Fruit fly (Drosophila melanogaster) whole organism, embryonic: ENCODE measurements around the gene dpr20.
A peak's percentile ranks its signal among the peaks of the same experiment; 100 is the strongest.

Source experiments
- Abd-B ChIP-seq: fragments of 200-800 bp; sonication (Bioruptor generic); optimal IDR thresholded peaks from 2 replicates; lab custom pipeline; 2018; ENCODE audit warnings: missing biosample characterization, mild to moderate bottlenecking, missing genetic modification characterization, moderate library complexity
- CG11093 ChIP-seq: fragments of 200-800 bp; sonication (Bioruptor generic); IDR thresholded peaks from 3 replicates; pipeline ENCODE4 v1.3.6; 2022; ENCODE audit warnings: missing biosample characterization, missing genetic modification characterization
- CG11723 ChIP-seq: fragments of 200-800 bp; sonication (Bioruptor generic); optimal IDR thresholded peaks from 2 replicates; lab custom pipeline; 2017; ENCODE audit warnings: missing biosample characterization, mild to moderate bottlenecking, missing genetic modification characterization
- CG12299 ChIP-seq: fragments of 200-800 bp; sonication (Bioruptor generic); optimal IDR thresholded peaks from 2 replicates; lab custom pipeline; 2018; ENCODE audit warnings: missing biosample characterization, mild to moderate bottlenecking, missing genetic modification characterization
- CG12659 ChIP-seq: fragments of 200-800 bp; sonication (Bioruptor generic); optimal IDR thresholded peaks from 3 replicates; lab custom pipeline; 2017; ENCODE audit warnings: mild to moderate bottlenecking, missing biosample characterization, missing genetic modification reagents, missing genetic modification characterization
- CG15073 ChIP-seq: fragments of 200-800 bp; sonication (Bioruptor generic); optimal IDR thresholded peaks from 2 replicates; lab custom pipeline; 2016; ENCODE audit warnings: missing biosample characterization, missing genetic modification characterization
- CG1529 ChIP-seq: fragments of 200-800 bp; sonication (Bioruptor generic); optimal IDR thresholded peaks from 3 replicates; lab custom pipeline; 2018; ENCODE audit warnings: missing biosample characterization, missing genetic modification characterization
- CG18262 ChIP-seq: fragments of 200-800 bp; optimal IDR thresholded peaks from 3 replicates; lab custom pipeline; 2019; ENCODE audit warnings: missing biosample characterization, mild to moderate bottlenecking, missing genetic modification characterization, moderate library complexity
- CG31224 ChIP-seq: fragments of 200-800 bp; sonication (Bioruptor generic); IDR thresholded peaks from 2 replicates; pipeline ENCODE4 v1.3.6; 2022; ENCODE audit warnings: missing biosample characterization, missing genetic modification characterization
- CG3407 ChIP-seq: fragments of 200-800 bp; sonication (Bioruptor generic); optimal IDR thresholded peaks from 2 replicates; lab custom pipeline; 2018; ENCODE audit warnings: missing biosample characterization, mild to moderate bottlenecking, missing genetic modification characterization
- CG34376 ChIP-seq: fragments of 200-800 bp; sonication (Bioruptor generic); optimal IDR thresholded peaks from 2 replicates; lab custom pipeline; 2018; ENCODE audit warnings: missing biosample characterization, mild to moderate bottlenecking, missing genetic modification characterization
- CG4424 ChIP-seq: fragments of 200-800 bp; sonication (Bioruptor generic); optimal IDR thresholded peaks from 3 replicates; lab custom pipeline; 2016; ENCODE audit warnings: missing biosample characterization, missing genetic modification characterization
- CG4854 ChIP-seq: fragments of 200-800 bp; sonication (Bioruptor generic); optimal IDR thresholded peaks from 2 replicates; lab custom pipeline; 2016; ENCODE audit warnings: missing biosample characterization, missing genetic modification characterization, inconsistent platforms
- CG6175 ChIP-seq: fragments of 200-800 bp; sonication (Bioruptor generic); IDR thresholded peaks from 3 replicates; pipeline ENCODE4 v1.3.6; 2022; ENCODE audit warnings: missing biosample characterization, missing genetic modification characterization
- CG6813 ChIP-seq: fragments of 200-800 bp; sonication (Bioruptor generic); optimal IDR thresholded peaks from 2 replicates; lab custom pipeline; 2017; ENCODE audit warnings: missing biosample characterization, missing genetic modification characterization, mild to moderate bottlenecking, moderate library complexity, missing genetic modification reagents
- CG7786 ChIP-seq: fragments of 200-800 bp; sonication (Bioruptor generic); optimal IDR thresholded peaks from 2 replicates; lab custom pipeline; 2016; ENCODE audit warnings: missing biosample characterization, missing genetic modification characterization
- CG9437 ChIP-seq: fragments of 200-800 bp; sonication (Bioruptor generic); optimal IDR thresholded peaks from 2 replicates; lab custom pipeline; 2018; ENCODE audit warnings: missing biosample characterization, mild to moderate bottlenecking, missing genetic modification characterization
- D ChIP-seq, 2 experiments: fragments of 200-800 bp in 1 of 2; fragments of >200 bp in 1 of 2; sonication (Bioruptor generic) in 1 of 2; optimal IDR thresholded peaks; 2 replicates in 1 of 2; 3 replicates in 1 of 2; lab custom pipeline; 2017; ENCODE audit warnings: mild to moderate bottlenecking in 1 of 2, missing biosample characterization in 1 of 2, missing genetic modification characterization in 1 of 2, missing genetic modification reagents in 1 of 2
- Dfd ChIP-seq, 2 experiments: fragments of >200 bp; optimal IDR thresholded peaks; 2 replicates each; lab custom pipeline; 2017; ENCODE audit warnings: missing biosample characterization in 2 of 2, missing genetic modification characterization in 2 of 2
- E2f1 ChIP-seq: fragments of 200-800 bp; sonication (Bioruptor generic); IDR thresholded peaks from 2 replicates; pipeline ENCODE4 v1.3.6; 2022; ENCODE audit warnings: missing biosample characterization, missing genetic modification characterization
- H2.0 ChIP-seq: fragments of 200-800 bp; sonication (Bioruptor generic); IDR thresholded peaks from 2 replicates; pipeline ENCODE4 v1.3.6; 2022; ENCODE audit warnings: missing biosample characterization, missing genetic modification characterization
- HLH4C ChIP-seq: fragments of 200-800 bp; sonication (Bioruptor generic); IDR thresholded peaks from 3 replicates; pipeline ENCODE4 v1.3.6; 2022; ENCODE audit warnings: missing biosample characterization, missing genetic modification characterization; ENCODE audit not compliant: partially characterized antibody
- Hr3 ChIP-seq: fragments of 200-800 bp; sonication (Bioruptor generic); optimal IDR thresholded peaks from 3 replicates; lab custom pipeline; 2016; ENCODE audit warnings: missing biosample characterization, missing genetic modification characterization
- Jarid2 ChIP-seq: fragments of 200-800 bp; sonication (Bioruptor generic); optimal IDR thresholded peaks from 3 replicates; lab custom pipeline; 2017; ENCODE audit warnings: mild to moderate bottlenecking, missing biosample characterization, missing genetic modification reagents, missing genetic modification characterization
- Optix ChIP-seq: fragments of 200-800 bp; sonication (Bioruptor generic); IDR thresholded peaks from 3 replicates; pipeline ENCODE4 v1.3.6; 2022; ENCODE audit warnings: missing biosample characterization, missing genetic modification characterization
- Side ChIP-seq: fragments of 200-800 bp; sonication (Bioruptor generic); optimal IDR thresholded peaks from 2 replicates; lab custom pipeline; 2016; ENCODE audit warnings: missing biosample characterization, missing genetic modification characterization
- Xrp1 ChIP-seq: fragments of 200-800 bp; sonication (Bioruptor generic); IDR thresholded peaks from 2 replicates; pipeline ENCODE4 v1.3.6; 2022; ENCODE audit warnings: missing biosample characterization, missing genetic modification characterization
- ap ChIP-seq: fragments of 200-800 bp; sonication (Bioruptor generic); IDR thresholded peaks from 2 replicates; pipeline ENCODE4 v1.3.6; 2022; ENCODE audit warnings: missing biosample characterization, missing genetic modification characterization
- bbx ChIP-seq: fragments of 200-800 bp; sonication (Bioruptor generic); IDR thresholded peaks from 2 replicates; pipeline ENCODE4 v1.3.6; 2022; ENCODE audit warnings: missing biosample characterization, missing genetic modification characterization; ENCODE audit not compliant: partially characterized antibody
- chm ChIP-seq: fragments of 200-800 bp; sonication (Bioruptor generic); IDR thresholded peaks from 2 replicates; pipeline ENCODE4 v1.3.6; 2022; ENCODE audit warnings: missing biosample characterization, missing genetic modification characterization
- ci ChIP-seq: fragments of 200-800 bp; sonication (Bioruptor generic); IDR thresholded peaks from 3 replicates; pipeline ENCODE4 v1.3.6; 2022; ENCODE audit warnings: missing biosample characterization, missing genetic modification characterization
- croc ChIP-seq: fragments of 200-800 bp; sonication (Bioruptor generic); conservative IDR thresholded peaks from 3 replicates; pipeline ENCODE4 v1.3.6; 2022; ENCODE audit warnings: missing biosample characterization, missing genetic modification characterization
- en ChIP-seq: fragments of 200-800 bp; sonication (Bioruptor generic); optimal IDR thresholded peaks from 2 replicates; lab custom pipeline; 2016; ENCODE audit warnings: missing biosample characterization, missing genetic modification characterization
- esg ChIP-seq: fragments of 200-800 bp; sonication (Bioruptor generic); conservative IDR thresholded peaks from 2 replicates; pipeline ENCODE4 v1.3.6; 2022; ENCODE audit warnings: missing biosample characterization, missing genetic modification characterization
- eyg ChIP-seq: fragments of 200-800 bp; sonication (Bioruptor generic); optimal IDR thresholded peaks from 3 replicates; lab custom pipeline; 2016; ENCODE audit warnings: missing biosample characterization, missing genetic modification characterization
- ftz-f1 ChIP-seq: fragments of 200-800 bp; sonication (Bioruptor generic); optimal IDR thresholded peaks from 2 replicates; lab custom pipeline; 2016; ENCODE audit warnings: missing biosample characterization, missing genetic modification characterization
- gsb-n ChIP-seq: fragments of 200-800 bp; sonication (Bioruptor generic); optimal IDR thresholded peaks from 3 replicates; lab custom pipeline; 2018; ENCODE audit warnings: missing biosample characterization, mild to moderate bottlenecking, missing genetic modification characterization
- gt ChIP-seq: fragments of 200-800 bp; sonication (Bioruptor generic); IDR thresholded peaks from 2 replicates; pipeline ENCODE4 v1.3.6; 2022; ENCODE audit warnings: missing biosample characterization, missing genetic modification characterization
- insv ChIP-seq, 2 experiments: fragments of 200-800 bp; sonication (Bioruptor generic); optimal IDR thresholded peaks; 3 replicates each; lab custom pipeline; 2016 to 2018; ENCODE audit warnings: missing biosample characterization in 2 of 2, missing genetic modification characterization in 2 of 2
- kah ChIP-seq: fragments of 200-800 bp; sonication (Bioruptor generic); optimal IDR thresholded peaks from 2 replicates; lab custom pipeline; 2018; ENCODE audit warnings: missing biosample characterization, mild to moderate bottlenecking, missing genetic modification characterization
- lmd ChIP-seq: fragments of 200-800 bp; sonication (Bioruptor generic); IDR thresholded peaks from 2 replicates; pipeline ENCODE4 v1.3.6; 2022; ENCODE audit warnings: missing biosample characterization, missing genetic modification characterization
- pb ChIP-seq: fragments of 200-800 bp; sonication (Bioruptor generic); optimal IDR thresholded peaks from 3 replicates; lab custom pipeline; 2016; ENCODE audit warnings: missing biosample characterization, missing genetic modification characterization
- sens ChIP-seq: fragments of 200-800 bp; sonication (Bioruptor generic); peaks from one replicate; lab custom pipeline; 2016; ENCODE audit warnings: missing biosample characterization, missing genetic modification characterization
- sens-2 ChIP-seq: fragments of 200-800 bp; sonication (Bioruptor generic); IDR thresholded peaks from 2 replicates; pipeline ENCODE4 v1.3.6; 2022; ENCODE audit warnings: missing biosample characterization, missing genetic modification characterization
- seq ChIP-seq: fragments of 200-800 bp; sonication (Bioruptor generic); IDR thresholded peaks from 2 replicates; pipeline ENCODE4 v1.3.6; 2022; ENCODE audit warnings: missing biosample characterization, missing genetic modification characterization
- tgo ChIP-seq: fragments of 200-800 bp; sonication (Bioruptor generic); IDR thresholded peaks from 3 replicates; pipeline ENCODE4 v1.3.6; 2022; ENCODE audit warnings: missing biosample characterization, missing genetic modification characterization
- tll ChIP-seq, 2 experiments: fragments of 200-800 bp in 1 of 2; fragments of >200 bp in 1 of 2; sonication (Bioruptor generic) in 1 of 2; optimal IDR thresholded peaks; 2 replicates each; lab custom pipeline; 2017 to 2019; ENCODE audit warnings: missing biosample characterization in 2 of 2, missing genetic modification characterization in 2 of 2, mild to moderate bottlenecking in 1 of 2, moderate library complexity in 1 of 2

The dpr20 gene

DNA sequence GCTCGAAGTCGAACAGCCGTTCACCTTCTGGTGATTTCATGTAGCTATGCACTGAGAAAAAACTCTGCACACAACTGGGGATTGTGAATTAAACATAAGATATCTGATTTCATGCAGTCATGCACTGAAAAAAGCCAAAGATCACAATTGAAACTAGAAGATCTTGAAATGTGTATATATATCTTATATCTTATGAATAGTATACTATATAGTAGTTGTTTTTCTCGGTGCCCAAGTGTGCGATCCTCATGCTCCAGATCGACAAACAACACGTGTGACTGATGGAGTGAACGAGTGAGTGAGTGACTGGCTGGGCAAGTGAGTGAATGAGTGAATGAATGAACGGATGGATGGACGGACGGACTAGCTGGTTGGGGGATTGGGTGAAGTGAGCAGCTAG lies 35.1 kb downstream of the dpr20 start (continued):
- TF ChIP-seq gt (GFP tag; lab: Robert Waterston, UW) (peak; percentile 50; the same call in 1 of the 2 replicates), CG31224 (GFP tag; lab: Robert Waterston, UW) (peak; percentile 44; the same call in 1 of the 2 replicates), Side (no peak)

- TF ChIP-seq CG11093 (GFP tag; lab: Robert Waterston, UW) (0 out of 3 replicates have a peak, but pooled peaks have one; percentile 12), sens (GFP tag; lab: Kevin White, UChicago) (peak; percentile 65), kah (no peak), ci (GFP tag; lab: Robert Waterston, UW) (no peak)
These were observed 36.0 kb downstream of the dpr20 start for dm6 chr3L:820975-821598.

DNA sequence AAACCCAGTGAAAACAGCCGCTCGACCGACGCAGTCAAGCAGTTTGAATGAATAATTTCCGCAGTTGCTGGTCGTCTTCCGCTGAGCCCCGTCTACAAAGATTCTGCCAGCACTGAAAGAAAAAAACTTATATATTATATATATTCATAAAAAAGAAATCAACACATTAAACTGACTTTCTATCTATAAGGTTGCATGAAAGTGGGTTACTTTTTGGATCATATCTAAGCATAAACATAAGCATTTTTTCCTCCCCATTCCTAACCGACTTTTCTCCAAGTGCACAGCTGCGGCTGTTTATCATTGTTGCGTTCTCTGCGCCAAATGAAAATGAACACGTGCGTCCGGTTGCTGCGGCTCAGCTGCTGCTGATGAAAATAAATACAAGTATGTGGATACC lies 36.7 kb downstream of the dpr20 start:
- TF ChIP-seq tll (GFP tag; optimal IDR thresholded peaks at IDR 0.05; lab: Kevin White, UChicago) (no peak), esg (GFP tag; lab: Robert Waterston, UW) (peak; percentile 78), CG7786 (GFP tag; lab: Kevin White, UChicago) (no peak), Xrp1 (GFP tag; lab: Robert Waterston, UW) (peak; percentile 80), CG12659 (GFP tag; lab: Kevin White, UChicago) (peak; percentile 58), ftz-f1 (GFP tag; lab: Kevin White, UChicago) (no peak), Hr3 (peak; percentile 70), CG4854 (GFP tag; lab: Kevin White, UChicago) (peak; percentile 2), eyg (GFP tag; lab: Kevin White, UChicago) (no peak), en (no peak), CG12299 (tag; lab: Kevin White, UChicago) (peak; percentile 32), Dfd (GFP tag; optimal IDR thresholded peaks at IDR 0.05; lab: Kevin White, UChicago) (no peak), CG9437 (GFP tag; lab: Kevin White, UChicago) (peak; percentile 54), Abd-B (GFP tag; lab: Kevin White, UChicago) (peak; percentile 55), Optix (GFP tag; lab: Robert Waterston, UW) (peak; percentile 79), croc (GFP tag; lab: Robert Waterston, UW) (peak; percentile 66), chm (GFP tag; lab: Robert Waterston, UW) (peak; percentile 50; the same call in 1 of the 2 replicates), CG3407 (peak; percentile 63), CG18262 (peak; percentile 71), gsb-n (tag; lab: Kevin White, UChicago) (peak; percentile 58), ap (0 out of 2 replicates have a peak, but pooled peaks have one; percentile 23), tgo (GFP tag; lab: Robert Waterston, UW) (peak; percentile 87), sens-2 (GFP tag; lab: Robert Waterston, UW) (peak; percentile 72), CG15073 (GFP tag; lab: Kevin White, UChicago) (no peak), CG6175 (GFP tag; lab: Robert Waterston, UW) (no peak), lmd (peak; percentile 80), CG34376 (no peak), CG6813 (peak; percentile 66), E2f1 (GFP tag; lab: Robert Waterston, UW) (peak; percentile 83), seq (peak; percentile 84), CG1529 (GFP tag; lab: Kevin White, UChicago) (peak; percentile 60), H2.0 (GFP tag; lab: Robert Waterston, UW) (peak; percentile 71; the same call in 1 of the 2 replicates), bbx (GFP tag; lab: Robert Waterston, UW) (no peak), CG4424 (GFP tag; lab: Kevin White, UChicago) (peak; percentile 67), insv (GFP tag; optimal IDR thresholded peaks at IDR 0.05; lab: Kevin White, UChicago) (no peak), HLH4C (GFP tag; lab: Robert Waterston, UW) (no peak), pb (GFP tag; lab: Kevin White, UChicago) (no peak), CG11723 (GFP tag; lab: Kevin White, UChicago) (peak; percentile 46), D (optimal IDR thresholded peaks at IDR 0.05; lab: Kevin White, UChicago) (no peak), D (GFP tag; optimal IDR thresholded peaks at IDR 0.05; lab: Kevin White, UChicago) (peak; percentile 53), Jarid2 (GFP tag; lab: Kevin White, UChicago) (peak; percentile 35)
